Fruit fly (Drosophila melanogaster): Measurements from ENCODE around the gene CG42857.

The CG42857 gene

DNA sequence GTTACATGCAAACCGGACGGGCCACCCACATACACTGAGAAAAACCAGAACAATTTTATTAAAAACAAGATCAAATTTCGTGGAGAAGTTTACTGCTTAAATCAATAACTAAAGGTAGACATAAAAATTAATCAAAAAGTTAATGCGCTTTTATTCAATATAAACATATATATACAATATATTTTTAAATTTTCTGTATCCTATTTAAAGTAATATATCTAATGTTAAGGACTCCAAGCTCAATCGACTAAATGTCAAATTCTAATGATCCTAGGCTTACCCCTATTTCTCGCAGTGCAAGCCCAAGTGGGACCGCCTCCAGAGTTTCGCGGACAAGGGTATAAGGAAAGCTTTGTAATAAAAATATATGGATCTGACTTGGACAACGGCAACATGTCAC, 36.8 kb upstream of the CG42857 start (continued):
- TF ChIP-seq Doc2 (GFP tag; IDR thresholded peaks at IDR 0.05) (no peak), Side (GFP tag; optimal IDR thresholded peaks at IDR 0.05) (no peak), CG7556 (GFP tag; optimal IDR thresholded peaks at IDR 0.05) (peak; percentile 56), seq (GFP tag; IDR thresholded peaks at IDR 0.05) (no peak), CG31388 (GFP tag; optimal IDR thresholded peaks at IDR 0.05) (no peak), gcm2 (GFP tag; optimal IDR thresholded peaks at IDR 0.05) (no peak), CG10959 (GFP tag; IDR thresholded peaks at IDR 0.05) (no peak), org-1 (GFP tag; optimal IDR thresholded peaks at IDR 0.05) (no peak), CG2712 (tag; optimal IDR thresholded peaks at IDR 0.05) (peak; percentile 18), Dip2 (GFP tag; IDR thresholded peaks at IDR 0.05) (no peak), ttk (GFP tag; IDR thresholded peaks at IDR 0.05) (no peak; the same call in 1 of the 2 replicates), Jarid2 (GFP tag; optimal IDR thresholded peaks at IDR 0.05) (no peak), CG31441 (GFP tag; IDR thresholded peaks at IDR 0.05) (0 out of 2 replicates have a peak, but pooled peaks have one; percentile 26), sqz (GFP tag; optimal IDR thresholded peaks at IDR 0.05) (no peak), CG10565 (GFP tag; optimal IDR thresholded peaks at IDR 0.05) (no peak), hkb (optimal IDR thresholded peaks at IDR 0.05) (no peak), hkb (GFP tag; IDR thresholded peaks at IDR 0.05) (no peak), rib (GFP tag; IDR thresholded peaks at IDR 0.05) (no peak), insv (GFP tag; optimal IDR thresholded peaks at IDR 0.05) (no peak), Bdp1 (GFP tag; optimal IDR thresholded peaks at IDR 0.05) (no peak), ash1 (GFP tag; optimal IDR thresholded peaks at IDR 0.05) (no peak), schlank (tag; optimal IDR thresholded peaks at IDR 0.05) (no peak), al (GFP tag; IDR thresholded peaks at IDR 0.05) (no peak), h (optimal IDR thresholded peaks at IDR 0.05) (no peak), so (GFP tag; IDR thresholded peaks at IDR 0.05) (no peak), CG11695 (GFP tag; IDR thresholded peaks at IDR 0.05) (peak; percentile 61; the same call in 2 of the 3 replicates), Ptx1 (GFP tag; IDR thresholded peaks at IDR 0.05) (0 out of 2 replicates have a peak, but pooled peaks have one; percentile 31), row (GFP tag; IDR thresholded peaks at IDR 0.05) (peak; percentile 26; the same call in 1 of the 3 replicates), Sox100B (GFP tag; optimal IDR thresholded peaks at IDR 0.05) (peak; percentile 46), hb (GFP tag; IDR thresholded peaks at IDR 0.05; ENCODE audit: partially characterized antibody) (no peak), run (tag; optimal IDR thresholded peaks at IDR 0.05) (no peak), ase (GFP tag; IDR thresholded peaks at IDR 0.05) (no peak), CG12219 (GFP tag; optimal IDR thresholded peaks at IDR 0.05) (no peak), CG17568 (GFP tag; optimal IDR thresholded peaks at IDR 0.05) (no peak), CG10147 (GFP tag; optimal IDR thresholded peaks at IDR 0.05) (peak; percentile 17), CG11504 (tag; optimal IDR thresholded peaks at IDR 0.05) (peak; percentile 69), CG17802 (tag; optimal IDR thresholded peaks at IDR 0.05) (no peak), Dbx (GFP tag; IDR thresholded peaks at IDR 0.05) (0 out of 3 replicates have a peak, but pooled peaks have one; percentile 37), Dfd (GFP tag; optimal IDR thresholded peaks at IDR 0.05) (no peak), lbe (GFP tag; optimal IDR thresholded peaks at IDR 0.05) (no peak), zen2 (GFP tag; IDR thresholded peaks at IDR 0.05; ENCODE audit: partially characterized antibody) (no peak), BEAF-32 (GFP tag; optimal IDR thresholded peaks at IDR 0.05) (no peak), CG7987 (GFP tag; optimal IDR thresholded peaks at IDR 0.05) (no peak), cg (GFP tag; optimal IDR thresholded peaks at IDR 0.05) (no peak), ranshi (GFP tag; IDR thresholded peaks at IDR 0.05) (no peak), Hr78 (GFP tag; optimal IDR thresholded peaks at IDR 0.05) (no peak), Atf-2 (GFP tag; optimal IDR thresholded peaks at IDR 0.05) (no peak), CG10543 (GFP tag; optimal IDR thresholded peaks at IDR 0.05) (no peak), BtbVII (GFP tag; optimal IDR thresholded peaks at IDR 0.05) (no peak), lab (GFP tag; optimal IDR thresholded peaks at IDR 0.05) (peak; percentile 65), hbn (GFP tag; IDR thresholded peaks at IDR 0.05; ENCODE audit: partially characterized antibody) (no peak), CG13624 (GFP tag; optimal IDR thresholded peaks at IDR 0.05) (no peak)

All from whole organism, embryonic.